Worm (Caenorhabditis elegans) whole organism, mixed stage, embryonic: ENCODE results near the gene F55C12.19.

Experiments used
- ces-1 ChIP-seq: fragments of 150-350 bp; optimal IDR thresholded peaks from 2 replicates; lab custom pipeline; 2014; ENCODE audit warnings: missing biosample characterization, missing genetic modification reagents, missing genetic modification characterization
- lsy-2 ChIP-seq: fragments of 150-350 bp; optimal IDR thresholded peaks from 2 replicates; lab custom pipeline; 2014; ENCODE audit warnings: missing biosample characterization, missing genetic modification characterization
- zip-8 ChIP-seq: fragments of 150-350 bp; optimal IDR thresholded peaks from 2 replicates; lab custom pipeline; 2014; ENCODE audit warnings: missing biosample characterization, missing genetic modification characterization

DNA sequence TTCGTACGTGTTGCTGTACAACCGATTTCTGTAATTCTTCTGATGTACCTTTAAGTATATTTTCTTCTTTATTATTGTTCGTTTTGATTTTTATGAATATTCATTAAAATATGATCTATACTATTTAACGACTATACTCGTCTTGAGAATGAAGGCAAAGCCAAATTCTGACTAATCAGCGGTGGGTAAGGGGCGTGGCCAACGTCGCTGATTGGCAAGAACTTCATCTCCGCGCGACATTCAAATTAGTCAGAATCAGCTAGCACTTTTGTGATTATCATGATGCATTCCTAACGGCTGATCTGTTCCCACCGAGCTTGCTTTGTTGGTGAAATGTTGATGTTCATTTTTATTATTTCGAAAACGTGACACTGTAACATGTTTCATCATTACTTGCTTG, 981 bp downstream of the F55C12.19 start:
- TF ChIP-seq lsy-2 (tag; lab: Kevin White, UChicago): no peak
- TF ChIP-seq ces-1 (GFP tag; lab: Kevin White, UChicago): no peak
- no peak for TF ChIP-seq zip-8
